Worm (Caenorhabditis elegans): Measurements from ENCODE around the gene clec-242.
"Not testable (repeated sequence)": the region's sequence is repeated elsewhere in the genome, so short reads cannot be mapped to it uniquely, and the experiment has no call there.

clec-242 gene

DNA sequence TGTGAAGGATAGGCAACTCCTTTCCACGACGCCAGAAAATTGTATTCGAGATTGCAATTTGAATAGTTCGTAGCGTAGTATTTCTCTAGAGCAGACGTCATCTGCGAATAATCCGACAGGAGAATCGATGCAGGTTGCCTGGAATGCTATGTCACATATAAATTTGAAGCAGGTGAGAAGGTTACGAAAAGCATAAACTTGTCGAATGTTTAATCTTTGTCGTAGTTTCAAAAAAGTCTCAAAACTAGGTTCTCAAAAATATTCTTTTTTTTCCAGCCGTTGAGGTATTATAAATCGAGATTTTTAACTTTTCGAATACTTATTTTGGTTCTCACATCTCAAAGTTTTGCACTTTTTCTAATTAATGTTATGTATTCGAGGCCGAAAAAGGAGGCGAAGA lies 9.7 kb upstream of the clec-242 start, which contains the start of gene srh-116:
Gene srh-116, minus strand, starts transcription at position 101 of the 400 bp plus-strand sequence.
- not testable (repeated sequence) for TF ChIP-seq cog-1 (tag; optimal IDR thresholded peaks at IDR 0.05); T22C8.4 (GFP tag; IDR thresholded peaks at IDR 0.05); ztf-29 (GFP tag; IDR thresholded peaks at IDR 0.05)

- TF ChIP-seq ztf-23 (GFP tag; IDR thresholded peaks at IDR 0.05) (no peak), ref-1 (GFP tag; conservative IDR thresholded peaks at IDR 0.05) (no peak), ztf-29 (GFP tag; IDR thresholded peaks at IDR 0.05) (no peak), flt-1 (GFP tag; IDR thresholded peaks at IDR 0.05) (no peak), tab-1 (GFP tag; IDR thresholded peaks at IDR 0.05) (no peak), T22C8.4 (GFP tag; IDR thresholded peaks at IDR 0.05) (0 out of 2 replicates have a peak, but pooled peaks have one; percentile 9)
Measured at ce11 chrV:17251364-17251961, 6.2 kb upstream of the clec-242 start, which contains the start of gene Y61B8A.6. TSS of gene Y61B8A.6 (plus strand) at chrV:17251911.

- no peak for TF ChIP-seq ztf-29 (GFP tag; IDR thresholded peaks at IDR 0.05)
- TF ChIP-seq T22C8.4 (GFP tag; IDR thresholded peaks at IDR 0.05): no peak
- no peak for TF ChIP-seq ref-1 (GFP tag; conservative IDR thresholded peaks at IDR 0.05)
- no peak for TF ChIP-seq flt-1 (GFP tag; IDR thresholded peaks at IDR 0.05)
Measured at ce11 chrV:17248915-17249314, 3.6 kb upstream of the clec-242 start, which contains the start of gene clec-243. TSS of gene clec-243 (minus strand) at chrV:17249015.

- no peak for TF ChIP-seq ref-1 (GFP tag; conservative IDR thresholded peaks at IDR 0.05)
Measured at ce11 chrV:17243016-17243415, 2.3 kb downstream of the clec-242 start.

DNA sequence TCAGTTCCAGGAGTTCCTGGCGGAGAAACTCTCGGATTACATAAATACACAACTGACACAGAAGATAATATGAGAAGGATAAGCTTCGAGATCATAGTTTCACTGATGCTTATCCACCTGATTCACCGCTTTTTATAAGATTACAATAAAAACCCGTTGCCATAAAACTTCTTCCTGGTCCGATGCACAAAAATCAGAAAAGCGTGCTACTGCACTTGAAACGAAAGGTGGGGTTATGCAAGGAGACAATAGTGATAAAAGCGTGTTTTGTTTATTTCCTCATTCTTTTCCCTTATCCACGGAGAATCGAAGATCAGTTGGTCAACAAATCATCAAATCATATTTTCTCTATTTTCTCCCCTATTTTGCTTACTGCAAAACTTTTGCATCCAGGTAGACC lies 2.8 kb downstream of the clec-242 start, which contains the start of gene Y68A4B.3:
Gene Y68A4B.3, minus strand, starts transcription at position 101 of the 400 bp plus-strand sequence.
- TF ChIP-seq ref-1 (GFP tag; conservative IDR thresholded peaks at IDR 0.05): no peak
- no peak for TF ChIP-seq T22C8.4 (GFP tag; IDR thresholded peaks at IDR 0.05)
- TF ChIP-seq cog-1 (tag; optimal IDR thresholded peaks at IDR 0.05): no peak
- TF ChIP-seq klf-2 (GFP tag; conservative IDR thresholded peaks at IDR 0.05): no peak
- no peak for TF ChIP-seq ztf-29 (GFP tag; IDR thresholded peaks at IDR 0.05)
- TF ChIP-seq flt-1 (GFP tag; IDR thresholded peaks at IDR 0.05): no peak
- no peak for TF ChIP-seq med-1 (GFP tag; optimal IDR thresholded peaks at IDR 0.05; ENCODE audit: insufficient read depth)
- no peak for TF ChIP-seq tab-1 (GFP tag; IDR thresholded peaks at IDR 0.05)
- TF ChIP-seq ztf-23 (GFP tag; IDR thresholded peaks at IDR 0.05): no peak

DNA sequence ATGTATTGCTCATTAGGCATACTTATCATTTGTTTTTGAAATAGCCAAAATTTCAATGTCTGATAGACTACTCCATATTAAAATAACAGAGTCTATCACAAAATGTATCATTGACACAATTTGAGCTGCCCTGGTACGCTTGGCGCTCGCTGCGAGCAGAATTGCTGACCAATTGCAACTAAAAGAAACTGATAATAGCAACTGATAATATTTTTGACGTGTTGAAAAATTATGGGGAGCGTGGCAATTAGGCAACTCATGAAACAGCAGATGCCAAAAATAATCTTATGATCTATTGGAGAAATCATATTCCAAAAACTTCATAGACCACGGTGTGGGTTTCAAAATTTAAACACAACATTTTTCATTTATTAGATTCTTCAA lies 4.0 kb downstream of the clec-242 start:
- TF ChIP-seq ztf-29 (GFP tag; IDR thresholded peaks at IDR 0.05) (no peak), med-1 (GFP tag; optimal IDR thresholded peaks at IDR 0.05; ENCODE audit: insufficient read depth) (no peak), ref-1 (GFP tag; conservative IDR thresholded peaks at IDR 0.05) (no peak), tab-1 (GFP tag; IDR thresholded peaks at IDR 0.05) (no peak), cog-1 (tag; optimal IDR thresholded peaks at IDR 0.05) (no peak), ztf-23 (GFP tag; IDR thresholded peaks at IDR 0.05) (no peak), T22C8.4 (GFP tag; IDR thresholded peaks at IDR 0.05) (no peak), klf-2 (GFP tag; conservative IDR thresholded peaks at IDR 0.05) (no peak), flt-1 (GFP tag; IDR thresholded peaks at IDR 0.05) (no peak)

DNA sequence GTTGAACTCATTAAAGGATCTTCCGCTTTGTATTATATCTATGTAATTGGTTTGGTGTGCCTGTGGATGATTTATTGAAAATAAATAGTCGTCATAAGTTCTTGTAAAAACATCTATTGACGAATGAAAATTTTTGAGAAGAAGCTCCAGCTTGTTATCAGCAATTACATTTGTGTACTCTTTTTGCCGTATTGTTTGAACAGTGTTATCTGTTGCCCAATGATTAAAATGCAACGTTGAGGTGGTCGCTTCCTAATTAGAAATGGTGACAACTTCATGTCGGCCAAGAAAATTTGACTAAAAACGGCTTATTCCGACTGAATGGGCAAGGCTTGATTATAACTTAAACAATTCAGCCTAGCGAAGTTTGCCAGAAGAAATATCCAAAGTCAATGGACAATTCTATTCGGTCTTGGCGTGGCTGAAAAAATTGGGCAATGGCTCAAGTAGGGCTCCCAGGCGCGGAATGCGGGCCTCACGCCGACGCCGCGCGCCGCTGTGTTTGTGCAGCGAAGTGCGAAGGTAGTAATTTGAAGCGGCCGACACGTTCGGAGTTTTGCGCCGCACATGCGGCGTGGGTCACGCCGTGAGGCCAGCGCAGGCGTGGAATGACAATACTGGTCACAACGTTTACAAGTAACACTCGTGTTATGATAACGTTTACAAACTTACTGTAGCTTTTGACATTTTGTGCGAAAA lies 4.6 kb downstream of the clec-242 start:
- TF ChIP-seq cog-1 (tag; optimal IDR thresholded peaks at IDR 0.05) (no peak), ref-1 (GFP tag; conservative IDR thresholded peaks at IDR 0.05) (no peak), ztf-29 (GFP tag; IDR thresholded peaks at IDR 0.05) (no peak), med-1 (GFP tag; optimal IDR thresholded peaks at IDR 0.05; ENCODE audit: insufficient read depth) (no peak), klf-2 (GFP tag; conservative IDR thresholded peaks at IDR 0.05) (no peak), tab-1 (GFP tag; IDR thresholded peaks at IDR 0.05) (no peak)

DNA sequence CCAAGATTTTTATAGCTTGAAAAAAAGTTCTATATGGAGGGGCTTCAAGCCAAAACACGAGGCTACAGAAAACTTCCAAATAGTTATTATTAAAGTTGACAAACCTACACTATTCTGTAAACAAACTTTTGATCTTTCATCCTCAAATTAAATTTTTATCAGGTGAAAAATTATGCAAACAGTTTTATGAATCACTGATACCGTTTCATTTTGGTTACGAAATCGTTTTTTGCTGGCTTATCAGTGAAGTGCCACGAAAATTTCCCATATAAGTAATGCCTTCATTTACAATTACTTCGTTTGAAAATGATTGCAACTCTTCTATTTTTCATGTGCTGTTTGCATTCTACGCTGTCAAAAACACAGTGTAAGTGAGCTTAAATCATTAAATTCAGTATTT lies 6.5 kb downstream of the clec-242 start, which contains the start of gene T19C9.8:
Gene T19C9.8, plus strand, starts transcription at position 299 of the 400 bp plus-strand sequence.
- TF ChIP-seq klf-2 (GFP tag; conservative IDR thresholded peaks at IDR 0.05) (no peak), tab-1 (GFP tag; IDR thresholded peaks at IDR 0.05) (no peak), cog-1 (tag; optimal IDR thresholded peaks at IDR 0.05) (no peak), ref-1 (GFP tag; conservative IDR thresholded peaks at IDR 0.05) (no peak)

ce11 chrV:17236345-17236744 lies 9.0 kb downstream of the clec-242 start, which contains the start of gene T19C9.10:
TSS of gene T19C9.10 (plus strand) at chrV:17236592.
- TF ChIP-seq flt-1 (GFP tag; IDR thresholded peaks at IDR 0.05) (no peak), ref-1 (GFP tag; conservative IDR thresholded peaks at IDR 0.05) (no peak), T22C8.4 (GFP tag; IDR thresholded peaks at IDR 0.05) (no peak), tab-1 (GFP tag; IDR thresholded peaks at IDR 0.05) (no peak), ztf-29 (GFP tag; IDR thresholded peaks at IDR 0.05) (no peak), ztf-23 (GFP tag; IDR thresholded peaks at IDR 0.05) (no peak), klf-2 (GFP tag; conservative IDR thresholded peaks at IDR 0.05) (no peak), med-1 (GFP tag; optimal IDR thresholded peaks at IDR 0.05; ENCODE audit: insufficient read depth) (no peak), cog-1 (tag; optimal IDR thresholded peaks at IDR 0.05) (no peak)

ce11 chrV:17232403-17232802 lies 12.9 kb downstream of the clec-242 start:
- no peak for TF ChIP-seq med-1 (GFP tag; optimal IDR thresholded peaks at IDR 0.05; ENCODE audit: insufficient read depth)
- TF ChIP-seq tab-1 (GFP tag; IDR thresholded peaks at IDR 0.05): no peak
- TF ChIP-seq ztf-29 (GFP tag; IDR thresholded peaks at IDR 0.05): no peak
- no peak for TF ChIP-seq ztf-23 (GFP tag; IDR thresholded peaks at IDR 0.05)
- no peak for TF ChIP-seq ref-1 (GFP tag; conservative IDR thresholded peaks at IDR 0.05)
- TF ChIP-seq T22C8.4 (GFP tag; IDR thresholded peaks at IDR 0.05): no peak
- TF ChIP-seq cog-1 (tag; optimal IDR thresholded peaks at IDR 0.05): no peak
- no peak for TF ChIP-seq klf-2 (GFP tag; conservative IDR thresholded peaks at IDR 0.05)
- TF ChIP-seq flt-1 (GFP tag; IDR thresholded peaks at IDR 0.05): no peak
